Fruit fly (Drosophila melanogaster): Measurements from ENCODE around the gene CG18088.

CG18088 gene

dm6 chr2L:8933710-8934242, 33.6 kb upstream of the CG18088 start, which contains the start of gene Tsp29Fa (continued):
- TF ChIP-seq ro (GFP tag; IDR thresholded peaks at IDR 0.05) (no peak), MBD-R2 (GFP tag; IDR thresholded peaks at IDR 0.05) (no peak), CG3163 (GFP tag; optimal IDR thresholded peaks at IDR 0.05) (no peak), CG5953 (GFP tag; IDR thresholded peaks at IDR 0.05) (no peak), CG15514 (GFP tag; optimal IDR thresholded peaks at IDR 0.05) (no peak), sr (GFP tag; IDR thresholded peaks at IDR 0.05) (no peak), CG10321 (GFP tag; IDR thresholded peaks at IDR 0.05) (no peak), CoRest (tag; optimal IDR thresholded peaks at IDR 0.05) (no peak), CG31365 (tag; optimal IDR thresholded peaks at IDR 0.05) (no peak), pho (GFP tag; optimal IDR thresholded peaks at IDR 0.05) (no peak), Med (GFP tag) (peak; percentile 9), CG14860 (GFP tag; IDR thresholded peaks at IDR 0.05; ENCODE audit: partially characterized antibody) (no peak), Dbx (GFP tag; IDR thresholded peaks at IDR 0.05) (no peak), CG11696 (GFP tag; IDR thresholded peaks at IDR 0.05) (no peak), scrt (GFP tag; optimal IDR thresholded peaks at IDR 0.05) (no peak), CG12104 (GFP tag; optimal IDR thresholded peaks at IDR 0.05) (no peak), CG6791 (GFP tag; IDR thresholded peaks at IDR 0.05; ENCODE audit: partially characterized antibody) (no peak), Gsc (GFP tag; IDR thresholded peaks at IDR 0.05) (no peak), CG7271 (tag; optimal IDR thresholded peaks at IDR 0.05) (no peak), sna (GFP tag; IDR thresholded peaks at IDR 0.05; ENCODE audit: partially characterized antibody) (no peak), Mes4 (GFP tag; optimal IDR thresholded peaks at IDR 0.05) (no peak), Bdp1 (GFP tag; optimal IDR thresholded peaks at IDR 0.05) (no peak), CG4360 (GFP tag; IDR thresholded peaks at IDR 0.05) (no peak), Dad (GFP tag; optimal IDR thresholded peaks at IDR 0.05) (no peak), esg (GFP tag; conservative IDR thresholded peaks at IDR 0.05) (no peak), Dref (GFP tag; IDR thresholded peaks at IDR 0.05) (no peak), aop (GFP tag; IDR thresholded peaks at IDR 0.05) (no peak), CG7963 (GFP tag; IDR thresholded peaks at IDR 0.05; ENCODE audit: partially characterized antibody) (no peak), grn (GFP tag; optimal IDR thresholded peaks at IDR 0.05) (peak; percentile 80), wor (GFP tag; IDR thresholded peaks at IDR 0.05) (no peak), Atf-2 (GFP tag; optimal IDR thresholded peaks at IDR 0.05) (no peak), caup (GFP tag; optimal IDR thresholded peaks at IDR 0.05; ENCODE audit: severe bottlenecking) (no peak), CG15269 (tag; optimal IDR thresholded peaks at IDR 0.05) (no peak), trh (GFP tag; optimal IDR thresholded peaks at IDR 0.05) (no peak), hbn (GFP tag; IDR thresholded peaks at IDR 0.05; ENCODE audit: partially characterized antibody) (no peak), CG31441 (GFP tag; IDR thresholded peaks at IDR 0.05) (no peak), CG3281 (GFP tag; optimal IDR thresholded peaks at IDR 0.05) (no peak), maf-S (GFP tag; optimal IDR thresholded peaks at IDR 0.05) (no peak), gce (GFP tag; IDR thresholded peaks at IDR 0.05) (no peak), vnd (GFP tag; IDR thresholded peaks at IDR 0.05; ENCODE audit: partially characterized antibody) (0 out of 3 replicates have a peak, but pooled peaks have one; percentile 33), CG10431 (GFP tag; optimal IDR thresholded peaks at IDR 0.05) (no peak), CG2875 (GFP tag; optimal IDR thresholded peaks at IDR 0.05) (no peak), tio (GFP tag; optimal IDR thresholded peaks at IDR 0.05) (no peak), usp (GFP tag; optimal IDR thresholded peaks at IDR 0.05) (no peak), croc (GFP tag; conservative IDR thresholded peaks at IDR 0.05) (no peak), phol (tag; optimal IDR thresholded peaks at IDR 0.05) (no peak), sd (tag; optimal IDR thresholded peaks at IDR 0.05) (no peak), CG11398 (GFP tag; optimal IDR thresholded peaks at IDR 0.05) (no peak), CG15073 (GFP tag; optimal IDR thresholded peaks at IDR 0.05) (no peak), CG17912 (GFP tag; optimal IDR thresholded peaks at IDR 0.05) (no peak), Dip2 (GFP tag; IDR thresholded peaks at IDR 0.05) (no peak)

All from whole organism, embryonic.